Fruit fly (Drosophila melanogaster) whole organism, embryonic: ENCODE results near the gene Elp4.

Experiments used
- Aef1 ChIP-seq: fragments of 200-800 bp; sonication (Bioruptor generic); IDR thresholded peaks from 3 replicates; pipeline ENCODE4 v1.3.6; 2022; ENCODE audit warnings: missing biosample characterization, missing genetic modification characterization
- CG12104 ChIP-seq: fragments of 200-800 bp; sonication (Bioruptor generic); optimal IDR thresholded peaks from 3 replicates; lab custom pipeline; 2016; ENCODE audit warnings: missing biosample characterization, missing genetic modification characterization
- CG13775 ChIP-seq: fragments of 200-800 bp; sonication (Bioruptor generic); optimal IDR thresholded peaks from 3 replicates; lab custom pipeline; 2017; ENCODE audit warnings: missing biosample characterization, mild to moderate bottlenecking, missing genetic modification characterization
- CG14050 ChIP-seq: fragments of 200-800 bp; sonication (Bioruptor generic); IDR thresholded peaks from 3 replicates; pipeline ENCODE4 v1.3.6; 2022; ENCODE audit warnings: missing biosample characterization, missing genetic modification characterization
- CG15011 ChIP-seq: fragments of 200-800 bp; sonication (Bioruptor generic); optimal IDR thresholded peaks from 3 replicates; lab custom pipeline; 2018; ENCODE audit warnings: missing biosample characterization, mild to moderate bottlenecking, missing genetic modification characterization
- CG15269 ChIP-seq: fragments of 200-800 bp; sonication (Bioruptor generic); optimal IDR thresholded peaks from 2 replicates; lab custom pipeline; 2018; ENCODE audit warnings: missing biosample characterization, mild to moderate bottlenecking, missing genetic modification characterization, moderate library complexity
- CG15514 ChIP-seq: fragments of 200-800 bp; sonication (Bioruptor generic); optimal IDR thresholded peaks from 3 replicates; lab custom pipeline; 2017; ENCODE audit warnings: missing biosample characterization, missing genetic modification characterization, mild to moderate bottlenecking, moderate library complexity, missing genetic modification reagents
- CG17361 ChIP-seq: fragments of 200-800 bp; sonication (Bioruptor generic); IDR thresholded peaks from 3 replicates; pipeline ENCODE4 v1.3.6; 2022; ENCODE audit warnings: missing biosample characterization, missing genetic modification characterization
- CG17829 ChIP-seq: fragments of 200-800 bp; optimal IDR thresholded peaks from 2 replicates; lab custom pipeline; 2019; ENCODE audit warnings: missing biosample characterization, mild to moderate bottlenecking, missing genetic modification characterization, moderate library complexity
- CG17912 ChIP-seq: fragments of 200-800 bp; sonication (Bioruptor generic); optimal IDR thresholded peaks from 2 replicates; lab custom pipeline; 2018; ENCODE audit warnings: missing biosample characterization, mild to moderate bottlenecking, missing genetic modification characterization
- CG30403 ChIP-seq: fragments of 200-800 bp; sonication (Bioruptor generic); optimal IDR thresholded peaks from 3 replicates; lab custom pipeline; 2016; ENCODE audit warnings: missing biosample characterization, missing genetic modification characterization
- CG4404 ChIP-seq: fragments of 200-800 bp; sonication (Bioruptor generic); IDR thresholded peaks from 2 replicates; pipeline ENCODE4 v1.3.6; 2022; ENCODE audit warnings: missing biosample characterization, missing genetic modification characterization
- CG4424 ChIP-seq: fragments of 200-800 bp; sonication (Bioruptor generic); optimal IDR thresholded peaks from 3 replicates; lab custom pipeline; 2016; ENCODE audit warnings: missing biosample characterization, missing genetic modification characterization
- CG4854 ChIP-seq: fragments of 200-800 bp; sonication (Bioruptor generic); optimal IDR thresholded peaks from 2 replicates; lab custom pipeline; 2016; ENCODE audit warnings: missing biosample characterization, missing genetic modification characterization, inconsistent platforms
- CG6175 ChIP-seq: fragments of 200-800 bp; sonication (Bioruptor generic); IDR thresholded peaks from 3 replicates; pipeline ENCODE4 v1.3.6; 2022; ENCODE audit warnings: missing biosample characterization, missing genetic modification characterization
- CG6272 ChIP-seq: fragments of 200-800 bp; sonication (Bioruptor generic); IDR thresholded peaks from 2 replicates; pipeline ENCODE4 v1.3.6; 2022; ENCODE audit warnings: missing biosample characterization, missing genetic modification characterization
- CG7357 ChIP-seq: fragments of 200-800 bp; sonication (Bioruptor generic); IDR thresholded peaks from 3 replicates; pipeline ENCODE4 v1.3.6; 2022; ENCODE audit warnings: missing biosample characterization, missing genetic modification characterization
- CG7372 ChIP-seq: fragments of 200-800 bp; sonication (Bioruptor generic); IDR thresholded peaks from 2 replicates; pipeline ENCODE4 v1.3.6; 2022; ENCODE audit warnings: missing biosample characterization, missing genetic modification characterization
- CG7556 ChIP-seq: fragments of 200-800 bp; sonication (Bioruptor generic); optimal IDR thresholded peaks from 2 replicates; lab custom pipeline; 2017; ENCODE audit warnings: missing biosample characterization, mild to moderate bottlenecking, missing genetic modification characterization
- CG8281 ChIP-seq: fragments of 200-800 bp; sonication (Bioruptor generic); optimal IDR thresholded peaks from 2 replicates; lab custom pipeline; 2018; ENCODE audit warnings: missing biosample characterization, mild to moderate bottlenecking, missing genetic modification characterization, moderate library complexity
- CG8924 ChIP-seq: fragments of 200-800 bp; optimal IDR thresholded peaks from 3 replicates; lab custom pipeline; 2019; ENCODE audit warnings: missing biosample characterization, mild to moderate bottlenecking, missing genetic modification characterization, moderate library complexity
- CHES-1-like ChIP-seq: fragments of 200-800 bp; sonication (Bioruptor generic); optimal IDR thresholded peaks from 2 replicates; lab custom pipeline; 2016; ENCODE audit warnings: missing biosample characterization, missing genetic modification characterization
- D19B ChIP-seq: fragments of 200-800 bp; sonication (Bioruptor generic); optimal IDR thresholded peaks from 2 replicates; lab custom pipeline; 2017; ENCODE audit warnings: missing biosample characterization, mild to moderate bottlenecking, missing genetic modification characterization
- Dbx ChIP-seq: fragments of 200-800 bp; sonication (Bioruptor generic); IDR thresholded peaks from 3 replicates; pipeline ENCODE4 v1.3.6; 2022; ENCODE audit warnings: missing biosample characterization, missing genetic modification characterization
- Gsc ChIP-seq: fragments of 200-800 bp; sonication (Bioruptor generic); IDR thresholded peaks from 2 replicates; pipeline ENCODE4 v1.3.6; 2022; ENCODE audit warnings: missing biosample characterization, missing genetic modification characterization
- HmgZ ChIP-seq: fragments of 200-800 bp; sonication (Bioruptor generic); optimal IDR thresholded peaks from 2 replicates; lab custom pipeline; 2018; ENCODE audit warnings: missing biosample characterization, mild to moderate bottlenecking, missing genetic modification characterization
- Hr78 ChIP-seq, 2 experiments: fragments of 200-800 bp in 1 of 2; fragments of >200 bp in 1 of 2; sonication (Bioruptor generic) in 1 of 2; optimal IDR thresholded peaks; 2 replicates each; lab custom pipeline; 2017 to 2019; ENCODE audit warnings: missing biosample characterization in 2 of 2, missing genetic modification characterization in 2 of 2, mild to moderate bottlenecking in 1 of 2, moderate library complexity in 1 of 2
- Nf-YB ChIP-seq: fragments of 200-800 bp; sonication (Bioruptor generic); optimal IDR thresholded peaks from 3 replicates; lab custom pipeline; 2019; ENCODE audit warnings: missing biosample characterization, mild to moderate bottlenecking, missing genetic modification characterization, moderate library complexity
- Rx ChIP-seq: fragments of 200-800 bp; sonication (Bioruptor generic); IDR thresholded peaks from 2 replicates; pipeline ENCODE4 v1.3.6; 2022; ENCODE audit warnings: missing biosample characterization, missing genetic modification characterization
- Sox102F ChIP-seq: fragments of 200-800 bp; sonication (Bioruptor generic); optimal IDR thresholded peaks from 2 replicates; lab custom pipeline; 2018; ENCODE audit warnings: missing biosample characterization, mild to moderate bottlenecking, missing genetic modification characterization, moderate library complexity
- TFAM ChIP-seq: fragments of 200-800 bp; sonication (Bioruptor generic); optimal IDR thresholded peaks from 2 replicates; lab custom pipeline; 2017; ENCODE audit warnings: missing biosample characterization, missing genetic modification characterization, inconsistent platforms
- Tbp ChIP-seq: fragments of >200 bp; optimal IDR thresholded peaks from 2 replicates; lab custom pipeline; 2018; ENCODE audit warnings: missing biosample characterization, missing genetic modification characterization
- cato ChIP-seq: fragments of 200-800 bp; sonication (Bioruptor generic); optimal IDR thresholded peaks from 2 replicates; lab custom pipeline; 2016; ENCODE audit warnings: missing biosample characterization, missing genetic modification characterization, borderline replicate concordance
- chm ChIP-seq: fragments of 200-800 bp; sonication (Bioruptor generic); IDR thresholded peaks from 2 replicates; pipeline ENCODE4 v1.3.6; 2022; ENCODE audit warnings: missing biosample characterization, missing genetic modification characterization
- dmrt11E ChIP-seq: fragments of 200-800 bp; sonication (Bioruptor generic); optimal IDR thresholded peaks from 3 replicates; lab custom pipeline; 2018; ENCODE audit warnings: missing biosample characterization, mild to moderate bottlenecking, missing genetic modification characterization, moderate library complexity
- en ChIP-seq: fragments of 200-800 bp; sonication (Bioruptor generic); optimal IDR thresholded peaks from 2 replicates; lab custom pipeline; 2016; ENCODE audit warnings: missing biosample characterization, missing genetic modification characterization
- fd96Cb ChIP-seq: fragments of 200-800 bp; sonication (Bioruptor generic); optimal IDR thresholded peaks from 2 replicates; lab custom pipeline; 2018; ENCODE audit warnings: missing biosample characterization, mild to moderate bottlenecking, missing genetic modification characterization, moderate library complexity
- gcm ChIP-seq: fragments of 200-800 bp; sonication (Bioruptor generic); optimal IDR thresholded peaks from 2 replicates; lab custom pipeline; 2019; ENCODE audit warnings: missing biosample characterization, mild to moderate bottlenecking, missing genetic modification characterization, moderate library complexity
- her ChIP-seq: fragments of 200-800 bp; sonication (Bioruptor generic); optimal IDR thresholded peaks from 2 replicates; lab custom pipeline; 2016; ENCODE audit warnings: missing biosample characterization, missing genetic modification characterization
- kay ChIP-seq: fragments of 200-800 bp; sonication (Bioruptor generic); optimal IDR thresholded peaks from 2 replicates; lab custom pipeline; 2016; ENCODE audit warnings: missing biosample characterization, missing genetic modification characterization
- luna ChIP-seq: fragments of 200-800 bp; sonication (Bioruptor generic); optimal IDR thresholded peaks from 2 replicates; lab custom pipeline; 2016; ENCODE audit warnings: missing biosample characterization, missing genetic modification characterization
- org-1 ChIP-seq: fragments of 200-800 bp; sonication (Bioruptor generic); optimal IDR thresholded peaks from 2 replicates; lab custom pipeline; 2017; ENCODE audit warnings: missing biosample characterization, missing genetic modification characterization
- pb ChIP-seq: fragments of 200-800 bp; sonication (Bioruptor generic); optimal IDR thresholded peaks from 3 replicates; lab custom pipeline; 2016; ENCODE audit warnings: missing biosample characterization, missing genetic modification characterization
- repo ChIP-seq: fragments of 200-800 bp; sonication (Bioruptor generic); optimal IDR thresholded peaks from 2 replicates; lab custom pipeline; 2016; ENCODE audit warnings: missing biosample characterization, missing genetic modification characterization
- sd ChIP-seq: fragments of 200-800 bp; sonication (Bioruptor generic); optimal IDR thresholded peaks from 3 replicates; lab custom pipeline; 2018; ENCODE audit warnings: missing biosample characterization, mild to moderate bottlenecking, missing genetic modification characterization, moderate library complexity
- slou ChIP-seq: fragments of 200-800 bp; sonication (Bioruptor generic); optimal IDR thresholded peaks from 3 replicates; lab custom pipeline; 2016; ENCODE audit warnings: missing biosample characterization, missing genetic modification characterization
- sna ChIP-seq: fragments of 200-800 bp; sonication (Bioruptor generic); IDR thresholded peaks from 2 replicates; pipeline ENCODE4 v1.3.6; 2022; ENCODE audit warnings: missing biosample characterization, missing genetic modification characterization; ENCODE audit not compliant: partially characterized antibody
- tap ChIP-seq: fragments of 200-800 bp; optimal IDR thresholded peaks from 3 replicates; lab custom pipeline; 2019; ENCODE audit warnings: missing biosample characterization, mild to moderate bottlenecking, missing genetic modification characterization, moderate library complexity
- toy ChIP-seq: fragments of 200-800 bp; sonication (Bioruptor generic); IDR thresholded peaks from 2 replicates; pipeline ENCODE4 v1.3.6; 2022; ENCODE audit warnings: missing biosample characterization, missing genetic modification characterization
- vnd ChIP-seq: fragments of 200-800 bp; sonication (Bioruptor generic); IDR thresholded peaks from 3 replicates; pipeline ENCODE4 v1.3.6; 2022; ENCODE audit warnings: missing biosample characterization, missing genetic modification characterization; ENCODE audit not compliant: partially characterized antibody
- wek ChIP-seq: fragments of 200-800 bp; sonication (Bioruptor generic); optimal IDR thresholded peaks from 3 replicates; lab custom pipeline; 2018; ENCODE audit warnings: missing biosample characterization, mild to moderate bottlenecking, missing genetic modification characterization, moderate library complexity
- wor ChIP-seq: fragments of 200-800 bp; sonication (Bioruptor generic); IDR thresholded peaks from 2 replicates; pipeline ENCODE4 v1.3.6; 2022; ENCODE audit warnings: missing biosample characterization, missing genetic modification characterization

Elp4 gene

dm6 chr2L:5494808-5495356, 29.1 kb upstream of the Elp4 start (continued):
- 0 out of 3 replicates have a peak, but pooled peaks have one; percentile 19 for TF ChIP-seq CG17361 (GFP tag; lab: Robert Waterston, UW)
- TF ChIP-seq HmgZ = no peak
- no peak for TF ChIP-seq CG4404
- no peak for TF ChIP-seq CG14050 (GFP tag; lab: Robert Waterston, UW)
- TF ChIP-seq CG7556 (GFP tag; lab: Kevin White, UChicago) = no peak
- no peak for TF ChIP-seq Hr78 (GFP tag; optimal IDR thresholded peaks at IDR 0.05; lab: Kevin White, UChicago)
- TF ChIP-seq Dbx (GFP tag; lab: Robert Waterston, UW) = no peak
- no peak for TF ChIP-seq CG17912 (GFP tag; lab: Kevin White, UChicago)
- TF ChIP-seq repo (GFP tag; lab: Kevin White, UChicago) = no peak
- TF ChIP-seq Tbp (GFP tag; lab: Kevin White, UChicago) = no peak
- no peak for TF ChIP-seq slou (GFP tag; lab: Kevin White, UChicago)
- no peak for TF ChIP-seq en
- TF ChIP-seq CG8281 (tag; lab: Kevin White, UChicago) = no peak
- no peak for TF ChIP-seq cato
- TF ChIP-seq CHES-1-like (GFP tag; lab: Kevin White, UChicago) = no peak
- no peak for TF ChIP-seq CG7372 (GFP tag; lab: Robert Waterston, UW)
- no peak for TF ChIP-seq CG7357
- no peak for TF ChIP-seq CG15269
- no peak for TF ChIP-seq Rx (GFP tag; lab: Robert Waterston, UW)
- no peak for TF ChIP-seq gcm (GFP tag; lab: Kevin White, UChicago)
- no peak for TF ChIP-seq TFAM
- TF ChIP-seq toy (GFP tag; lab: Robert Waterston, UW) = no peak
- TF ChIP-seq wor (GFP tag; lab: Robert Waterston, UW) = no peak
- no peak for TF ChIP-seq fd96Cb
- TF ChIP-seq kay (GFP tag; lab: Kevin White, UChicago) = no peak
- no peak for TF ChIP-seq luna
- no peak for TF ChIP-seq Gsc (GFP tag; lab: Robert Waterston, UW)
- no peak for TF ChIP-seq CG8924
- TF ChIP-seq D19B (GFP tag; lab: Kevin White, UChicago) = no peak
- no peak for TF ChIP-seq Aef1 (GFP tag; lab: Robert Waterston, UW)
- no peak for TF ChIP-seq CG15514 (GFP tag; lab: Kevin White, UChicago)
- TF ChIP-seq CG17829 = no peak
- TF ChIP-seq CG30403 = no peak
- peak; percentile 14 for TF ChIP-seq CG4424 (GFP tag; lab: Kevin White, UChicago)
- no peak for TF ChIP-seq sd (tag; lab: Kevin White, UChicago)
- no peak for TF ChIP-seq Nf-YB (GFP tag; lab: Kevin White, UChicago)
- no peak for TF ChIP-seq chm (GFP tag; lab: Robert Waterston, UW)
- TF ChIP-seq Sox102F (GFP tag; lab: Kevin White, UChicago) = peak; percentile 28
- no peak for TF ChIP-seq pb (GFP tag; lab: Kevin White, UChicago)
- TF ChIP-seq her (GFP tag; lab: Kevin White, UChicago) = no peak
- TF ChIP-seq vnd = no peak
- no peak for TF ChIP-seq CG12104 (GFP tag; lab: Kevin White, UChicago)
- no peak for TF ChIP-seq tap
- TF ChIP-seq CG6175 (GFP tag; lab: Robert Waterston, UW) = no peak
- no peak for TF ChIP-seq CG15011
- TF ChIP-seq CG4854 = no peak
- no peak for TF ChIP-seq CG13775 (GFP tag; lab: Kevin White, UChicago)
- peak; percentile 2 for TF ChIP-seq dmrt11E (tag; lab: Kevin White, UChicago)
- TF ChIP-seq org-1 = no peak
- TF ChIP-seq wek (GFP tag; lab: Kevin White, UChicago) = no peak
- no peak for TF ChIP-seq sna (GFP tag; lab: Robert Waterston, UW)
- TF ChIP-seq CG6272 (GFP tag; lab: Robert Waterston, UW) = no peak
